Fruit fly (Drosophila melanogaster) whole organism, prepupa: ENCODE data around the gene rho-5.
A peak's percentile ranks its signal among the peaks of the same experiment; 100 is the strongest.

Source experiments
- Blimp-1 ChIP-seq: fragments of 200-800 bp; sonication (Bioruptor generic); optimal IDR thresholded peaks from 3 replicates; lab custom pipeline; 2017; ENCODE audit warnings: missing biosample characterization, missing genetic modification characterization, mild to moderate bottlenecking, moderate library complexity, missing genetic modification reagents
- CG10631 ChIP-seq: fragments of 200-800 bp; sonication (Bioruptor generic); optimal IDR thresholded peaks from 2 replicates; lab custom pipeline; 2016; ENCODE audit warnings: missing biosample characterization, missing genetic modification characterization
- CG11294 ChIP-seq: fragments of 200-800 bp; sonication (Bioruptor generic); IDR thresholded peaks from 2 replicates; pipeline ENCODE4 v1.3.6; 2022; ENCODE audit warnings: missing biosample characterization, missing genetic modification characterization
- CG11902 ChIP-seq: fragments of 200-800 bp; sonication (Bioruptor generic); optimal IDR thresholded peaks from 3 replicates; lab custom pipeline; 2016; ENCODE audit warnings: missing biosample characterization, missing genetic modification characterization
- CG15336 ChIP-seq: fragments of 200-800 bp; sonication (Bioruptor generic); IDR thresholded peaks from 2 replicates; pipeline ENCODE4 v1.3.6; 2022; ENCODE audit warnings: missing biosample characterization, missing genetic modification characterization
- CG3032 ChIP-seq: fragments of 200-800 bp; optimal IDR thresholded peaks from 2 replicates; lab custom pipeline; 2019; ENCODE audit warnings: missing biosample characterization, mild to moderate bottlenecking, missing genetic modification characterization, moderate library complexity
- CG31627 ChIP-seq: fragments of 200-800 bp; sonication (Bioruptor generic); optimal IDR thresholded peaks from 3 replicates; lab custom pipeline; 2016; ENCODE audit warnings: missing biosample characterization, missing genetic modification characterization
- CG34406 ChIP-seq: fragments of 200-800 bp; sonication (Bioruptor generic); optimal IDR thresholded peaks from 3 replicates; lab custom pipeline; 2016; ENCODE audit warnings: missing biosample characterization, missing genetic modification characterization
- CG4318 ChIP-seq: fragments of 200-800 bp; sonication (Bioruptor generic); optimal IDR thresholded peaks from 3 replicates; lab custom pipeline; 2017; ENCODE audit warnings: missing biosample characterization, mild to moderate bottlenecking, missing genetic modification characterization
- CG6276 ChIP-seq: fragments of 200-800 bp; sonication (Bioruptor generic); optimal IDR thresholded peaks from 2 replicates; lab custom pipeline; 2017; ENCODE audit warnings: missing biosample characterization, mild to moderate bottlenecking, missing genetic modification characterization
- CG6792 ChIP-seq: fragments of 200-800 bp; sonication (Bioruptor generic); optimal IDR thresholded peaks from 3 replicates; lab custom pipeline; 2016; ENCODE audit warnings: missing biosample characterization, missing genetic modification characterization
- CG6854 ChIP-seq: fragments of 200-800 bp; sonication (Bioruptor generic); optimal IDR thresholded peaks from 2 replicates; lab custom pipeline; 2017; ENCODE audit warnings: missing biosample characterization, mild to moderate bottlenecking, missing genetic modification characterization
- CG7368 ChIP-seq: fragments of 200-800 bp; sonication (Bioruptor generic); optimal IDR thresholded peaks from 3 replicates; lab custom pipeline; 2016; ENCODE audit warnings: missing biosample characterization, missing genetic modification characterization
- CG8119 ChIP-seq: fragments of 200-800 bp; sonication (Bioruptor generic); IDR thresholded peaks from 3 replicates; pipeline ENCODE4 v1.3.6; 2022; ENCODE audit warnings: missing biosample characterization, missing genetic modification characterization
- CG8632 ChIP-seq: fragments of 200-800 bp; sonication (Bioruptor generic); optimal IDR thresholded peaks from 3 replicates; lab custom pipeline; 2016; ENCODE audit warnings: missing biosample characterization, missing genetic modification characterization
- CG9139 ChIP-seq: fragments of 200-800 bp; sonication (Bioruptor generic); optimal IDR thresholded peaks from 3 replicates; lab custom pipeline; 2017; ENCODE audit warnings: missing biosample characterization, mild to moderate bottlenecking, missing genetic modification characterization
- Eip75B ChIP-seq: fragments of 200-800 bp; sonication (Bioruptor generic); optimal IDR thresholded peaks from 3 replicates; lab custom pipeline; 2016; ENCODE audit warnings: missing biosample characterization, missing genetic modification characterization
- Eip78C ChIP-seq: fragments of 200-800 bp; sonication (Bioruptor generic); peaks from one replicate; lab custom pipeline; 2016; ENCODE audit warnings: missing biosample characterization, missing genetic modification characterization
- Eip93F ChIP-seq: fragments of 200-800 bp; sonication (Bioruptor generic); optimal IDR thresholded peaks from 2 replicates; lab custom pipeline; 2016; ENCODE audit warnings: missing biosample characterization, mild to moderate bottlenecking, missing genetic modification characterization
- Ets21C ChIP-seq: fragments of 200-800 bp; sonication (Bioruptor generic); optimal IDR thresholded peaks from 3 replicates; lab custom pipeline; 2016; ENCODE audit warnings: missing biosample characterization, missing genetic modification characterization
- Ets96B ChIP-seq: fragments of 200-800 bp; optimal IDR thresholded peaks from 2 replicates; lab custom pipeline; 2019; ENCODE audit warnings: missing biosample characterization, mild to moderate bottlenecking, missing genetic modification characterization, moderate library complexity
- Gug ChIP-seq: fragments of 200-800 bp; sonication (Bioruptor generic); IDR thresholded peaks from 2 replicates; pipeline ENCODE4 v1.3.6; 2022; ENCODE audit warnings: missing biosample characterization, missing genetic modification characterization
- Hr38 ChIP-seq: sonication (Bioruptor generic); optimal IDR thresholded peaks from 2 replicates; lab custom pipeline; 2016; ENCODE audit warnings: missing biosample characterization, missing genetic modification characterization
- Hr39 ChIP-seq: fragments of 200-800 bp; sonication (Bioruptor generic); optimal IDR thresholded peaks from 2 replicates; lab custom pipeline; 2016; ENCODE audit warnings: missing biosample characterization, missing genetic modification characterization
- Hr4 ChIP-seq: fragments of 200-800 bp; sonication (Bioruptor generic); optimal IDR thresholded peaks from 3 replicates; lab custom pipeline; 2016; ENCODE audit warnings: missing biosample characterization, missing genetic modification characterization
- Lpt ChIP-seq: fragments of 200-800 bp; sonication (Bioruptor generic); optimal IDR thresholded peaks from 3 replicates; lab custom pipeline; 2016; ENCODE audit warnings: missing biosample characterization, missing genetic modification characterization
- OdsH ChIP-seq: fragments of 200-800 bp; sonication (Bioruptor generic); optimal IDR thresholded peaks from 3 replicates; lab custom pipeline; 2016; ENCODE audit warnings: missing biosample characterization, missing genetic modification characterization
- Smox ChIP-seq: fragments of 200-800 bp; sonication (Bioruptor generic); optimal IDR thresholded peaks from 3 replicates; lab custom pipeline; 2016; ENCODE audit warnings: missing biosample characterization, missing genetic modification characterization
- Sox102F ChIP-seq: fragments of 200-800 bp; sonication (Bioruptor generic); optimal IDR thresholded peaks from 2 replicates; lab custom pipeline; 2016; ENCODE audit warnings: missing biosample characterization, mild to moderate bottlenecking, missing genetic modification characterization
- Sox14 ChIP-seq: fragments of 200-800 bp; sonication (Bioruptor generic); optimal IDR thresholded peaks from 3 replicates; lab custom pipeline; 2016; ENCODE audit warnings: missing biosample characterization, missing genetic modification characterization
- Sox15 ChIP-seq: fragments of 200-800 bp; sonication (Bioruptor generic); optimal IDR thresholded peaks from 3 replicates; lab custom pipeline; 2016; ENCODE audit warnings: missing biosample characterization, missing genetic modification characterization
- achi ChIP-seq: fragments of 200-800 bp; sonication (Bioruptor generic); optimal IDR thresholded peaks from 3 replicates; lab custom pipeline; 2016; ENCODE audit warnings: missing biosample characterization, missing genetic modification characterization
- acj6 ChIP-seq: fragments of 200-800 bp; sonication (Bioruptor generic); optimal IDR thresholded peaks from 3 replicates; lab custom pipeline; 2016; ENCODE audit warnings: missing biosample characterization, missing genetic modification characterization
- cyc ChIP-seq: fragments of 200-800 bp; sonication (Bioruptor generic); optimal IDR thresholded peaks from 3 replicates; lab custom pipeline; 2016; ENCODE audit warnings: missing biosample characterization, missing genetic modification characterization
- eg ChIP-seq: fragments of 200-800 bp; sonication (Bioruptor generic); IDR thresholded peaks from 3 replicates; pipeline ENCODE4 v1.3.6; 2022; ENCODE audit warnings: missing biosample characterization, missing genetic modification characterization
- esn ChIP-seq: fragments of 200-800 bp; sonication (Bioruptor generic); optimal IDR thresholded peaks from 2 replicates; lab custom pipeline; 2016; ENCODE audit warnings: missing biosample characterization, mild to moderate bottlenecking, missing genetic modification characterization, moderate library complexity
- fd85E ChIP-seq: fragments of 200-800 bp; sonication (Bioruptor generic); optimal IDR thresholded peaks from 3 replicates; lab custom pipeline; 2016; ENCODE audit warnings: missing biosample characterization, missing genetic modification characterization
- lz ChIP-seq: fragments of 200-800 bp; sonication (Bioruptor generic); optimal IDR thresholded peaks from 3 replicates; lab custom pipeline; 2016; ENCODE audit warnings: missing biosample characterization, missing genetic modification characterization
- svp ChIP-seq: fragments of 200-800 bp; sonication (Bioruptor generic); peaks from one replicate; lab custom pipeline; 2016; ENCODE audit warnings: missing biosample characterization, missing genetic modification characterization

The rho-5 gene

DNA sequence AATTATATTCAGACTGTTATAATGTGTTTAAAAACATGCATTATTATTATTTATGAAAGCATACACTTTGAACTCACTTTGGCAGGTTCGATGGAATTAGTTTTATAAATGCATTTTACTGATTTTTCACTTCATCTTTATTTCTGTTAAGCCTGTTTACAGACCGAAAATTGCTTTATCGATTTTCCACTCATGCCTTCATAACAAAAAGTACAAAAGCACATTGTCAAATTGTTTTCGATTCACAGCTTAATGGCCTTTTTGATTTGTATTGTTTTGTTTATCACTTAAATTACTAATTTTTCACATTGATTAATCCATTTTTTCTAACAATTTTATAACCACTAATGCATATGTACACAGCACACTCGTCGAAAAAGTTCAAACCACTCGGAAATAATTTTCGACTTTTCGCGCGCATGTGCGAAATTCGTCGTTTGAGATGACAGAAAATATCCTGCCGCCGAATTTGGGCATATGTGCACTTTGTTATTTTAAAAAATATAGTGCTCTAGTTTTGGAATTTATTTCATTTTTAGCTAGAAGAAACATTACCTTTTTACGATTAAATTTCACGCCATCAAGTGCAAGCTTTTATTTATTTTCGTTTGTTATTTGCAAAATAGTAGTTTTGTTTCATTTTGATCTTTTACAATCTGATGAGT is at the start of gene rho-5:
Gene rho-5, minus strand, starts transcription at position 296 of the 665 bp plus-strand sequence.
- TF ChIP-seq OdsH (GFP tag; lab: Kevin White, UChicago) (no peak), Hr4 (peak; percentile 9)

- TF ChIP-seq CG11294 (GFP tag; lab: Robert Waterston, UW) (no peak), CG3032 (tag; lab: Kevin White, UChicago) (peak; percentile 21), CG34406 (GFP tag; lab: Kevin White, UChicago) (no peak), cyc (GFP tag; lab: Kevin White, UChicago) (peak; percentile 6)
- TF ChIP-seq, all 60 proteins: peak for 2
Observed at dm6 chr2L:10422643-10423606, 49.2 kb upstream of the rho-5 start, which contains the start of the genes pie and Wdfy2. Gene pie, minus strand, starts transcription at chr2L:10422780. Gene Wdfy2, plus strand, starts transcription at chr2L:10423291.

DNA sequence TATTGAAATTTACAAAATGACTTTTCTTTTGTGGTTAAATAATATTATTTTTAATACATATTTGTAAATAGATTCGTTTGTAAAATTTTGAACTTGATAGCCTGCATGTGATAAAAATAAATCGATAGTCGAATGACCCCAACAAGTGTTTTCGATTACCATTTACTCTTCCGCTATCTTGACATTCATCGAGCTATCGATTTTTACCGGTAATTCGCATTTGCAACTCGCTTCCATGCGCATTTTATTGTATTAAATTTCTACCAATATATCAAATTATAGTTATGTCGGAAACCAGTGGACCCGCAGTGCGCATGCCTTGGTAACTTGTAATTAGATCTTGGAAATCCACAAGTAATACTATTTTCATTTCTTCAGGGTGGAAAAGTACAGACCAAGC is 45.3 kb upstream of the rho-5 start, which contains the start of gene RfC3:
Gene RfC3, plus strand, starts transcription at position 210 of the 400 bp plus-strand sequence.
- TF ChIP-seq Eip78C (GFP tag; lab: Kevin White, UChicago) (no peak), eg (GFP tag; lab: Robert Waterston, UW) (no peak), Hr4 (no peak), CG6792 (no peak), Smox (no peak), CG8119 (GFP tag; lab: Robert Waterston, UW) (no peak), CG9139 (GFP tag; lab: Kevin White, UChicago) (no peak), Sox102F (GFP tag; lab: Kevin White, UChicago) (no peak), Lpt (GFP tag; lab: Kevin White, UChicago) (no peak), Ets21C (no peak), achi (GFP tag; lab: Kevin White, UChicago) (no peak), CG6276 (no peak), Hr39 (GFP tag; lab: Kevin White, UChicago) (no peak), CG34406 (GFP tag; lab: Kevin White, UChicago) (no peak), CG15336 (GFP tag; lab: Robert Waterston, UW) (no peak), Hr38 (no peak)
- TF ChIP-seq, all 60 proteins: peak for 0

dm6 chr2L:10413251-10414127 is 39.8 kb upstream of the rho-5 start, which contains the start of the genes CG5355 and Klp31E:
Gene CG5355, minus strand, starts transcription at chr2L:10413463.
Gene Klp31E, plus strand, starts transcription at chr2L:10414017.
- TF ChIP-seq Blimp-1 (peak; percentile 43), Hr39 (GFP tag; lab: Kevin White, UChicago) (peak; percentile 59), Eip75B (GFP tag; lab: Kevin White, UChicago) (no peak), lz (GFP tag; lab: Kevin White, UChicago) (peak; percentile 59), CG11902 (GFP tag; lab: Kevin White, UChicago) (no peak), Eip93F (peak; percentile 52), Sox14 (GFP tag; lab: Kevin White, UChicago) (no peak), OdsH (GFP tag; lab: Kevin White, UChicago) (peak; percentile 69), Ets21C (peak; percentile 39), Gug (GFP tag; lab: Robert Waterston, UW) (0 out of 2 replicates have a peak, but pooled peaks have one; percentile 41), Eip78C (GFP tag; lab: Kevin White, UChicago) (peak; percentile 87), CG10631 (GFP tag; lab: Kevin White, UChicago) (peak; percentile 78), Sox15 (GFP tag; lab: Kevin White, UChicago) (peak; percentile 65), Hr38 (no peak), esn (peak; percentile 54), svp (GFP tag; lab: Kevin White, UChicago) (no peak), Ets96B (tag; lab: Kevin White, UChicago) (peak; percentile 46), CG3032 (tag; lab: Kevin White, UChicago) (peak; percentile 79), CG7368 (GFP tag; lab: Kevin White, UChicago) (no peak), CG6854 (GFP tag; lab: Kevin White, UChicago) (peak; percentile 16), CG4318 (no peak), CG9139 (GFP tag; lab: Kevin White, UChicago) (no peak), CG6792 (peak; percentile 42), Smox (no peak), cyc (GFP tag; lab: Kevin White, UChicago) (peak; percentile 47), Sox102F (GFP tag; lab: Kevin White, UChicago) (no peak), acj6 (GFP tag; lab: Kevin White, UChicago) (peak; percentile 50), CG8632 (no peak), fd85E (no peak), CG31627 (GFP tag; lab: Kevin White, UChicago) (peak; percentile 63)
